Worm (Caenorhabditis elegans): ENCODE measurements around the gene T22C8.4.

- TF ChIP-seq nhr-76 (tag; optimal IDR thresholded peaks at IDR 0.05) (no peak), snpc-4 (tag; optimal IDR thresholded peaks at IDR 0.05) (no peak), daf-12 (tag; optimal IDR thresholded peaks at IDR 0.05) (no peak), fkh-10 (GFP tag; optimal IDR thresholded peaks at IDR 0.05) (no peak)
Measured at ce11 chrII:8607662-8608061, 15.6 kb downstream of the T22C8.4 start, which contains the start of gene F28C6.10.
